Fruit fly (Drosophila melanogaster) whole organism, embryonic: ENCODE results near the gene CG12607.

Experiments
- Aef1 ChIP-seq: fragments of 200-800 bp; sonication (Bioruptor generic); IDR thresholded peaks from 3 replicates; pipeline ENCODE4 v1.3.6; 2022; ENCODE audit warnings: missing biosample characterization, missing genetic modification characterization
- Antp ChIP-seq: fragments of 200-800 bp; sonication (Bioruptor generic); optimal IDR thresholded peaks from 3 replicates; lab custom pipeline; 2016; ENCODE audit warnings: missing biosample characterization, missing genetic modification characterization
- CG10267 ChIP-seq: fragments of 200-800 bp; sonication (Bioruptor generic); optimal IDR thresholded peaks from 2 replicates; lab custom pipeline; 2018; ENCODE audit warnings: missing biosample characterization, mild to moderate bottlenecking, missing genetic modification characterization, moderate library complexity
- CG11456 ChIP-seq: fragments of 200-800 bp; sonication (Bioruptor generic); IDR thresholded peaks from 3 replicates; pipeline ENCODE4 v1.3.6; 2022; ENCODE audit warnings: missing biosample characterization, missing genetic modification characterization
- CG11723 ChIP-seq: fragments of 200-800 bp; sonication (Bioruptor generic); optimal IDR thresholded peaks from 2 replicates; lab custom pipeline; 2017; ENCODE audit warnings: missing biosample characterization, mild to moderate bottlenecking, missing genetic modification characterization
- CG13775 ChIP-seq: fragments of 200-800 bp; sonication (Bioruptor generic); optimal IDR thresholded peaks from 3 replicates; lab custom pipeline; 2017; ENCODE audit warnings: missing biosample characterization, mild to moderate bottlenecking, missing genetic modification characterization
- CG14710 ChIP-seq: fragments of 200-800 bp; sonication (Bioruptor generic); optimal IDR thresholded peaks from 3 replicates; lab custom pipeline; 2019; ENCODE audit warnings: missing biosample characterization, mild to moderate bottlenecking, missing genetic modification characterization, moderate library complexity
- CG16779 ChIP-seq: fragments of 200-800 bp; sonication (Bioruptor generic); IDR thresholded peaks from 2 replicates; pipeline ENCODE4 v1.3.6; 2022; ENCODE audit warnings: missing biosample characterization, missing genetic modification characterization
- CG17359 ChIP-seq: fragments of 200-800 bp; sonication (Bioruptor generic); optimal IDR thresholded peaks from 3 replicates; lab custom pipeline; 2018; ENCODE audit warnings: missing biosample characterization, mild to moderate bottlenecking, missing genetic modification characterization, moderate library complexity
- CG17802 ChIP-seq: fragments of 200-800 bp; sonication (Bioruptor generic); optimal IDR thresholded peaks from 2 replicates; lab custom pipeline; 2018; ENCODE audit warnings: missing biosample characterization, mild to moderate bottlenecking, missing genetic modification characterization, moderate library complexity
- CG17829 ChIP-seq: fragments of 200-800 bp; optimal IDR thresholded peaks from 2 replicates; lab custom pipeline; 2019; ENCODE audit warnings: missing biosample characterization, mild to moderate bottlenecking, missing genetic modification characterization, moderate library complexity
- CG32532 ChIP-seq: fragments of 200-800 bp; sonication (Bioruptor generic); IDR thresholded peaks from 2 replicates; pipeline ENCODE4 v1.3.6; 2022; ENCODE audit warnings: missing biosample characterization, missing genetic modification characterization
- CG34422 ChIP-seq: fragments of 200-800 bp; sonication (Bioruptor generic); IDR thresholded peaks from 3 replicates; pipeline ENCODE4 v1.3.6; 2022; ENCODE audit warnings: missing biosample characterization, missing genetic modification characterization
- CG4282 ChIP-seq: fragments of 200-800 bp; sonication (Bioruptor generic); optimal IDR thresholded peaks from 2 replicates; lab custom pipeline; 2016; ENCODE audit warnings: missing biosample characterization, missing genetic modification characterization
- CG4424 ChIP-seq: fragments of 200-800 bp; sonication (Bioruptor generic); optimal IDR thresholded peaks from 3 replicates; lab custom pipeline; 2016; ENCODE audit warnings: missing biosample characterization, missing genetic modification characterization
- CG7745 ChIP-seq: fragments of 200-800 bp; sonication (Bioruptor generic); optimal IDR thresholded peaks from 2 replicates; lab custom pipeline; 2018; ENCODE audit warnings: missing biosample characterization, mild to moderate bottlenecking, missing genetic modification characterization, moderate library complexity
- CG8388 ChIP-seq: fragments of 200-800 bp; sonication (Bioruptor generic); optimal IDR thresholded peaks from 2 replicates; lab custom pipeline; 2019; ENCODE audit warnings: missing biosample characterization, mild to moderate bottlenecking, missing genetic modification characterization, moderate library complexity
- CG9437 ChIP-seq: fragments of 200-800 bp; sonication (Bioruptor generic); optimal IDR thresholded peaks from 2 replicates; lab custom pipeline; 2018; ENCODE audit warnings: missing biosample characterization, mild to moderate bottlenecking, missing genetic modification characterization
- CG9876 ChIP-seq: fragments of 200-800 bp; sonication (Bioruptor generic); optimal IDR thresholded peaks from 2 replicates; lab custom pipeline; 2016; ENCODE audit warnings: missing biosample characterization, missing genetic modification characterization
- Dp ChIP-seq: fragments of 200-800 bp; sonication (Bioruptor generic); optimal IDR thresholded peaks from 2 replicates; lab custom pipeline; 2018; ENCODE audit warnings: missing biosample characterization, mild to moderate bottlenecking, missing genetic modification characterization, moderate library complexity
- Fer2 ChIP-seq: fragments of 200-800 bp; sonication (Bioruptor generic); optimal IDR thresholded peaks from 2 replicates; lab custom pipeline; 2018; ENCODE audit warnings: missing biosample characterization, mild to moderate bottlenecking, missing genetic modification characterization, moderate library complexity
- NC2α ChIP-seq: fragments of 200-800 bp; sonication (Bioruptor generic); optimal IDR thresholded peaks from 2 replicates; lab custom pipeline; 2016; ENCODE audit warnings: missing biosample characterization, missing genetic modification characterization
- NFAT ChIP-seq: fragments of 200-800 bp; sonication (Bioruptor generic); IDR thresholded peaks from 2 replicates; pipeline ENCODE4 v1.3.6; 2022; ENCODE audit warnings: missing biosample characterization, missing genetic modification characterization
- NfI ChIP-seq: fragments of 200-800 bp; sonication (Bioruptor generic); optimal IDR thresholded peaks from 3 replicates; lab custom pipeline; 2018; ENCODE audit warnings: missing biosample characterization, mild to moderate bottlenecking, missing genetic modification characterization, moderate library complexity
- Oli ChIP-seq: fragments of 200-800 bp; sonication (Bioruptor generic); optimal IDR thresholded peaks from 2 replicates; lab custom pipeline; 2018; ENCODE audit warnings: missing biosample characterization, mild to moderate bottlenecking, missing genetic modification characterization, moderate library complexity
- Opbp ChIP-seq: fragments of 200-800 bp; sonication (Bioruptor generic); IDR thresholded peaks from 3 replicates; pipeline ENCODE4 v1.3.6; 2022; ENCODE audit warnings: missing biosample characterization, missing genetic modification characterization; ENCODE audit not compliant: partially characterized antibody
- Optix ChIP-seq: fragments of 200-800 bp; sonication (Bioruptor generic); IDR thresholded peaks from 3 replicates; pipeline ENCODE4 v1.3.6; 2022; ENCODE audit warnings: missing biosample characterization, missing genetic modification characterization
- ara ChIP-seq: fragments of 200-800 bp; sonication (Bioruptor generic); IDR thresholded peaks from 2 replicates; pipeline ENCODE4 v1.3.6; 2022; ENCODE audit warnings: missing biosample characterization, missing genetic modification characterization
- chn ChIP-seq: fragments of 200-800 bp; sonication (Bioruptor generic); optimal IDR thresholded peaks from 2 replicates; lab custom pipeline; 2016; ENCODE audit warnings: missing biosample characterization, missing genetic modification characterization
- ci ChIP-seq: fragments of 200-800 bp; sonication (Bioruptor generic); IDR thresholded peaks from 3 replicates; pipeline ENCODE4 v1.3.6; 2022; ENCODE audit warnings: missing biosample characterization, missing genetic modification characterization
- crc ChIP-seq: fragments of 200-800 bp; sonication (Bioruptor generic); optimal IDR thresholded peaks from 2 replicates; lab custom pipeline; 2016; ENCODE audit warnings: missing biosample characterization, missing genetic modification characterization
- gro ChIP-seq: fragments of 200-800 bp; sonication (Bioruptor generic); optimal IDR thresholded peaks from 2 replicates; lab custom pipeline; 2016; ENCODE audit warnings: missing biosample characterization, missing genetic modification characterization
- ham ChIP-seq: fragments of 200-800 bp; sonication (Bioruptor generic); IDR thresholded peaks from 2 replicates; pipeline ENCODE4 v1.3.6; 2022; ENCODE audit warnings: missing biosample characterization, missing genetic modification characterization
- kay ChIP-seq: fragments of 200-800 bp; sonication (Bioruptor generic); optimal IDR thresholded peaks from 2 replicates; lab custom pipeline; 2016; ENCODE audit warnings: missing biosample characterization, missing genetic modification characterization
- ken ChIP-seq: fragments of 200-800 bp; sonication (Bioruptor generic); IDR thresholded peaks from 3 replicates; pipeline ENCODE4 v1.3.6; 2022; ENCODE audit warnings: missing biosample characterization, missing genetic modification characterization
- lov ChIP-seq, 2 experiments: fragments of 200-800 bp in 1 of 2; fragments of >200 bp in 1 of 2; sonication (Bioruptor generic) in 1 of 2; IDR thresholded peaks in 1 of 2; optimal IDR thresholded peaks in 1 of 2; 2 replicates in 1 of 2; 3 replicates in 1 of 2; pipeline versions ENCODE4 v1.3.6 to Lab custom; 2017 to 2022; ENCODE audit warnings: missing biosample characterization in 1 of 2, missing genetic modification characterization in 1 of 2
- maf-S ChIP-seq: fragments of 200-800 bp; sonication (Bioruptor generic); optimal IDR thresholded peaks from 2 replicates; lab custom pipeline; 2016; ENCODE audit warnings: missing biosample characterization, missing genetic modification characterization
- org-1 ChIP-seq: fragments of 200-800 bp; sonication (Bioruptor generic); optimal IDR thresholded peaks from 2 replicates; lab custom pipeline; 2017; ENCODE audit warnings: missing biosample characterization, missing genetic modification characterization
- row ChIP-seq: fragments of 200-800 bp; sonication (Bioruptor generic); IDR thresholded peaks from 3 replicates; pipeline ENCODE4 v1.3.6; 2022; ENCODE audit warnings: missing biosample characterization, missing genetic modification characterization
- sc ChIP-seq, 3 experiments: fragments of >200 bp in 2 of 3; fragments of 200-800 bp in 1 of 3; sonication (Bioruptor generic) in 1 of 3; optimal IDR thresholded peaks; 2 replicates in 2 of 3; 3 replicates in 1 of 3; lab custom pipeline; 2017; ENCODE audit warnings: mild to moderate bottlenecking in 1 of 3, missing biosample characterization in 1 of 3, missing genetic modification characterization in 1 of 3, missing genetic modification reagents in 1 of 3
- so ChIP-seq: fragments of 200-800 bp; sonication (Bioruptor generic); IDR thresholded peaks from 3 replicates; pipeline ENCODE4 v1.3.6; 2022; ENCODE audit warnings: missing biosample characterization, missing genetic modification characterization
- sob ChIP-seq: fragments of 200-800 bp; sonication (Bioruptor generic); IDR thresholded peaks from 2 replicates; pipeline ENCODE4 v1.3.6; 2022; ENCODE audit warnings: missing biosample characterization, missing genetic modification characterization
- tgo ChIP-seq: fragments of 200-800 bp; sonication (Bioruptor generic); IDR thresholded peaks from 3 replicates; pipeline ENCODE4 v1.3.6; 2022; ENCODE audit warnings: missing biosample characterization, missing genetic modification characterization
- toy ChIP-seq: fragments of 200-800 bp; sonication (Bioruptor generic); IDR thresholded peaks from 2 replicates; pipeline ENCODE4 v1.3.6; 2022; ENCODE audit warnings: missing biosample characterization, missing genetic modification characterization
- tx ChIP-seq: fragments of 200-800 bp; sonication (Bioruptor generic); optimal IDR thresholded peaks from 2 replicates; lab custom pipeline; 2016; ENCODE audit warnings: missing biosample characterization, missing genetic modification characterization
- unc-4 ChIP-seq: fragments of 200-800 bp; sonication (Bioruptor generic); IDR thresholded peaks from 2 replicates; pipeline ENCODE4 v1.3.6; 2022; ENCODE audit warnings: missing biosample characterization, missing genetic modification characterization; ENCODE audit not compliant: partially characterized antibody
- usp ChIP-seq: fragments of >200 bp; optimal IDR thresholded peaks from 2 replicates; lab custom pipeline; 2017; ENCODE audit warnings: missing biosample characterization, missing genetic modification characterization
- wor ChIP-seq: fragments of 200-800 bp; sonication (Bioruptor generic); IDR thresholded peaks from 2 replicates; pipeline ENCODE4 v1.3.6; 2022; ENCODE audit warnings: missing biosample characterization, missing genetic modification characterization
- zen ChIP-seq: fragments of 200-800 bp; sonication (Bioruptor generic); optimal IDR thresholded peaks from 3 replicates; lab custom pipeline; 2018; ENCODE audit warnings: missing biosample characterization, mild to moderate bottlenecking, missing genetic modification characterization, moderate library complexity
- zen2 ChIP-seq: fragments of 200-800 bp; sonication (Bioruptor generic); IDR thresholded peaks from 3 replicates; pipeline ENCODE4 v1.3.6; 2022; ENCODE audit warnings: missing biosample characterization, missing genetic modification characterization; ENCODE audit not compliant: partially characterized antibody

CG12607 gene

DNA sequence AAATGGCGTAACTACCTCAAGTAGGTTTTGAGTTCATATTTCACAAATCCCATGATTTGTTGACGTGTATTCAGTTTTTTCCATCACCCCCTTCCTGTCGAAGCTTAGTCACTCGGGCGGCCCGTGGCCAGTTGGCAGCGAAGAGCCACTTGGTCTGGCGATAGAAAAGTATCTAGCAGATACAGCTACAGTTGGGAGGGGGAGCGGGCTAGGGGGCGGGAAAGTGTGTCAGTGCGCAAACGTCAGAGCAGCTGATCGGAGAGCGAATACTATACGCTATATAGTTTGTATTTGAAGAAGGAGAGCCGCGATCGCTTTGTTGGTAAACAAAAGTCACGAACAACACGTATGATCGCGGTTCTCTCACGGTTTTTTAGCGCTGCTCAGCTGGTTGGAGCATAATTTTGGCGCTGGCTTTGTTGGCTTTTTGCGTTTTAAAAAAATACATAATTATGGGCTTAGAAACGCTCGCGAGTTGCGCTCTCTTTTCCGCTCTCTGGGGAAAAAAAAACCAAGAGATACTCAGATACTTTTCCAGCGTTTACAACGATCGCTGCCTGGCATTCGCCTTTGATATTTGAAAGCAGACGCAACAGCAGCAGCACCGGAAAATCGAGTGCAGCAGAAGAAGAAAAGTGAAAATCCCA lies 32.5 kb upstream of the CG12607 start (continued):
- no peak for TF ChIP-seq toy (GFP tag; lab: Robert Waterston, UW)
- no peak for TF ChIP-seq Opbp (GFP tag; lab: Robert Waterston, UW)
- no peak for TF ChIP-seq Optix
- no peak for TF ChIP-seq CG10267
- TF ChIP-seq kay, result peak; percentile 92
- no peak for TF ChIP-seq Oli (tag; lab: Kevin White, UChicago)
- TF ChIP-seq NfI (GFP tag; lab: Kevin White, UChicago), result no peak
- TF ChIP-seq ken, result no peak
- TF ChIP-seq tx, result no peak
- TF ChIP-seq maf-S (GFP tag; lab: Kevin White, UChicago), result no peak
- TF ChIP-seq row (GFP tag; lab: Robert Waterston, UW), result peak; percentile 68
- peak; percentile 66; the same call in 1 of the 3 replicates for TF ChIP-seq CG11456
- TF ChIP-seq ham, result no peak
- no peak for TF ChIP-seq NC2α
- TF ChIP-seq zen2 (GFP tag; lab: Robert Waterston, UW), result no peak
- TF ChIP-seq Fer2, result no peak
- TF ChIP-seq gro (GFP tag; lab: Kevin White, UChicago), result peak; percentile 28
- TF ChIP-seq tgo (GFP tag; lab: Robert Waterston, UW), result no peak
- TF ChIP-seq CG4282, result no peak
- TF ChIP-seq Antp (GFP tag; lab: Kevin White, UChicago), result no peak
- no peak for TF ChIP-seq lov (optimal IDR thresholded peaks at IDR 0.05; lab: Kevin White, UChicago)
- peak; percentile 10; the same call in 1 of the 3 replicates for TF ChIP-seq lov (GFP tag; IDR thresholded peaks at IDR 0.05; lab: Robert Waterston, UW)
- no peak for TF ChIP-seq CG9437
- TF ChIP-seq ara (GFP tag; lab: Robert Waterston, UW), result no peak
- TF ChIP-seq CG17359, result no peak
- TF ChIP-seq chn (GFP tag; lab: Kevin White, UChicago), result no peak
- TF ChIP-seq so (GFP tag; lab: Robert Waterston, UW), result 0 out of 3 replicates have a peak, but pooled peaks have one; percentile 26
- TF ChIP-seq NFAT (GFP tag; lab: Robert Waterston, UW), result peak; percentile 82
- TF ChIP-seq org-1 (GFP tag; lab: Kevin White, UChicago), result no peak
- no peak for TF ChIP-seq CG7745 (tag; lab: Kevin White, UChicago)
- TF ChIP-seq unc-4 (GFP tag; lab: Robert Waterston, UW), result peak; percentile 52
- no peak for TF ChIP-seq CG9876 (GFP tag; lab: Kevin White, UChicago)
- no peak for TF ChIP-seq CG13775 (GFP tag; lab: Kevin White, UChicago)
- no peak for TF ChIP-seq usp (GFP tag; lab: Kevin White, UChicago)
- no peak for TF ChIP-seq CG17829 (tag; lab: Kevin White, UChicago)
- no peak for TF ChIP-seq zen (tag; lab: Kevin White, UChicago)
- TF ChIP-seq Aef1 (GFP tag; lab: Robert Waterston, UW), result no peak
- TF ChIP-seq sob, result no peak
- no peak for TF ChIP-seq CG4424
- no peak for TF ChIP-seq CG11723 (GFP tag; lab: Kevin White, UChicago)
- peak; percentile 48; the same call in 1 of the 3 replicates for TF ChIP-seq CG34422
- TF ChIP-seq CG16779, result no peak
- peak; percentile 50 for TF ChIP-seq CG32532 (GFP tag; lab: Robert Waterston, UW)
- no peak for TF ChIP-seq crc (GFP tag; lab: Kevin White, UChicago)
- TF ChIP-seq sc (optimal IDR thresholded peaks at IDR 0.05; lab: Kevin White, UChicago), result no peak
- no peak for TF ChIP-seq sc (GFP tag; optimal IDR thresholded peaks at IDR 0.05; lab: Kevin White, UChicago)
- no peak for TF ChIP-seq CG17802 (tag; lab: Kevin White, UChicago)
- TF ChIP-seq ci (GFP tag; lab: Robert Waterston, UW), result peak; percentile 56; the same call in 1 of the 3 replicates
- no peak for TF ChIP-seq Dp (GFP tag; lab: Kevin White, UChicago)
- TF ChIP-seq CG8388 (GFP tag; lab: Kevin White, UChicago), result no peak
- no peak for TF ChIP-seq wor (GFP tag; lab: Robert Waterston, UW)
- no peak for TF ChIP-seq CG14710
